Fruit fly (Drosophila melanogaster): ENCODE measurements around the gene CG43739.

CG43739 gene

DNA sequence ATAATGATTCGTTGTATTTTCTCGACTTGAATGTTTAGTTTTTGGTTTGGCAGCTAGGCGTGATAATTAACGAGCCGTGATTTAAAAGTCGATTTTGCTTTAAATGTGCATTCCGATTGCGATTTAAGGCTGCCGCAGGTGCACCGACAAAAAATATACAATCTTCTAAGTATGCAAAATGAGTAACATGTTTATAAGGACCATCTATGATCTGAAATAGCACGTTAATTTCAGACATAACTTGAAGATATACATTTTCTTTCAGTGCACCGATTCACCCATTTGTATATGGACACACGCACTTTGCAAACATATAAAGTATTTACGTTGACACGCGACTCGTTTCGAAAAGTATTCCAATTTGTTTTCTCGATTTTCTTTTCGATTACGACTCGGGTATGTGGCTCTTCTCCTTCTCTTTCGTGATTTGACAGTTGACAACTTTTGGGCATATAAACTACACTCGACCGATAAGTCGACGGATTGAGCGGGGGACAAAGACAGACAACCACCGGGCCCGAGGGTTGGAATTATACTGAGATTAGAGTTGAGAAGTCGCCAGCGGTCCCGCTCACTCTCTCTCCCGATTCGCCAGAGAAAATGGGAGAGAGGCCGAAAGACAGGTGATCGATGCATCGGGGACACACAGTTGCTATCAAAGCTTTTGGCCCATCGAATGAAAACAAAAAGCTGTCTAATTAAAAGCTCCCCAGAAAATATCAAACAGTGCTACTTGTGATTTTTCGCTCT is 28.7 kb downstream of the CG43739 start (continued):
- no peak for TF ChIP-seq B-H2 (GFP tag; optimal IDR thresholded peaks at IDR 0.05)
- TF ChIP-seq CG9609 (GFP tag; optimal IDR thresholded peaks at IDR 0.05) = no peak
- TF ChIP-seq CG11504 (tag; optimal IDR thresholded peaks at IDR 0.05) = peak; percentile 55
- peak; percentile 62 for TF ChIP-seq exex (tag; optimal IDR thresholded peaks at IDR 0.05)
- no peak for TF ChIP-seq CG18011 (GFP tag; optimal IDR thresholded peaks at IDR 0.05)
- no peak for TF ChIP-seq CG34224 (GFP tag; IDR thresholded peaks at IDR 0.05; ENCODE audit: partially characterized antibody)
- TF ChIP-seq CG3726 (GFP tag; IDR thresholded peaks at IDR 0.05) = no peak
- TF ChIP-seq Aef1 (GFP tag; IDR thresholded peaks at IDR 0.05) = no peak
- TF ChIP-seq ttk (GFP tag; IDR thresholded peaks at IDR 0.05) = no peak; the same call in 1 of the 2 replicates
- TF ChIP-seq Dref (GFP tag; IDR thresholded peaks at IDR 0.05) = no peak
- TF ChIP-seq pfk (GFP tag; optimal IDR thresholded peaks at IDR 0.05) = no peak
- TF ChIP-seq CG12104 (GFP tag; optimal IDR thresholded peaks at IDR 0.05) = no peak
- TF ChIP-seq BtbVII (GFP tag; optimal IDR thresholded peaks at IDR 0.05) = peak; percentile 23
- no peak for TF ChIP-seq aop (GFP tag; IDR thresholded peaks at IDR 0.05)
- TF ChIP-seq CG30431 (GFP tag; optimal IDR thresholded peaks at IDR 0.05) = no peak
- TF ChIP-seq bcd (GFP tag; optimal IDR thresholded peaks at IDR 0.05) = peak; percentile 43
- no peak for TF ChIP-seq CG11560 (tag; IDR thresholded peaks at IDR 0.05)
- TF ChIP-seq CG10147 (GFP tag; optimal IDR thresholded peaks at IDR 0.05) = no peak
- peak; percentile 25 for TF ChIP-seq Camta (GFP tag; optimal IDR thresholded peaks at IDR 0.05)
- TF ChIP-seq CG7987 (GFP tag; optimal IDR thresholded peaks at IDR 0.05) = peak; percentile 44
- TF ChIP-seq pb (GFP tag; optimal IDR thresholded peaks at IDR 0.05) = no peak
- no peak for TF ChIP-seq CG32772 (GFP tag; IDR thresholded peaks at IDR 0.05)
- TF ChIP-seq repo (GFP tag; optimal IDR thresholded peaks at IDR 0.05) = no peak
- TF ChIP-seq CG17328 (GFP tag; IDR thresholded peaks at IDR 0.05) = peak; percentile 35; the same call in 1 of the 2 replicates
- TF ChIP-seq Drgx (GFP tag; IDR thresholded peaks at IDR 0.05) = peak; percentile 48; the same call in 1 of the 2 replicates
- no peak for TF ChIP-seq CG4282 (GFP tag; optimal IDR thresholded peaks at IDR 0.05)
- TF ChIP-seq dm (GFP tag; optimal IDR thresholded peaks at IDR 0.05) = no peak
- TF ChIP-seq CG15479 (GFP tag; optimal IDR thresholded peaks at IDR 0.05) = no peak
- peak; percentile 4 for TF ChIP-seq CG2120 (GFP tag; optimal IDR thresholded peaks at IDR 0.05)
- peak; percentile 26 for TF ChIP-seq Xbp1 (GFP tag; optimal IDR thresholded peaks at IDR 0.05)
- no peak for TF ChIP-seq CG12744 (GFP tag; optimal IDR thresholded peaks at IDR 0.05)
- TF ChIP-seq CG8290 (GFP tag; optimal IDR thresholded peaks at IDR 0.05) = no peak
- peak in 1 of 2 experiments; percentile 11 for TF ChIP-seq CG8290 (tag; optimal IDR thresholded peaks at IDR 0.05)
- TF ChIP-seq Hmr (GFP tag; optimal IDR thresholded peaks at IDR 0.05) = peak; percentile 0
- TF ChIP-seq Chrac-16 (GFP tag; optimal IDR thresholded peaks at IDR 0.05) = no peak
- TF ChIP-seq CG14965 (GFP tag; optimal IDR thresholded peaks at IDR 0.05; ENCODE audit: borderline replicate concordance) = no peak
- TF ChIP-seq Sox100B (GFP tag; optimal IDR thresholded peaks at IDR 0.05) = peak; percentile 58
- no peak for TF ChIP-seq CG9932 (GFP tag; IDR thresholded peaks at IDR 0.05)
- TF ChIP-seq nau (GFP tag; optimal IDR thresholded peaks at IDR 0.05) = peak; percentile 11
- TF ChIP-seq CG2202 (tag; optimal IDR thresholded peaks at IDR 0.05) = peak; percentile 7
- TF ChIP-seq hbn (GFP tag; IDR thresholded peaks at IDR 0.05; ENCODE audit: partially characterized antibody) = no peak
- TF ChIP-seq gt (GFP tag; IDR thresholded peaks at IDR 0.05) = no peak
- TF ChIP-seq croc (GFP tag; conservative IDR thresholded peaks at IDR 0.05) = no peak
- TF ChIP-seq CG9876 (GFP tag; optimal IDR thresholded peaks at IDR 0.05) = no peak
- TF ChIP-seq Fer2 (tag; optimal IDR thresholded peaks at IDR 0.05) = no peak
- no peak for TF ChIP-seq CG14667 (GFP tag; IDR thresholded peaks at IDR 0.05)
- TF ChIP-seq CG13624 (GFP tag; optimal IDR thresholded peaks at IDR 0.05) = peak; percentile 22
- 0 out of 3 replicates have a peak, but pooled peaks have one; percentile 15 for TF ChIP-seq zen2 (GFP tag; IDR thresholded peaks at IDR 0.05; ENCODE audit: partially characterized antibody)
- TF ChIP-seq h (optimal IDR thresholded peaks at IDR 0.05) = no peak
- no peak for TF ChIP-seq CG6654 (GFP tag; optimal IDR thresholded peaks at IDR 0.05)
